Worm (Caenorhabditis elegans): ENCODE data around the gene C39E9.12.

DNA sequence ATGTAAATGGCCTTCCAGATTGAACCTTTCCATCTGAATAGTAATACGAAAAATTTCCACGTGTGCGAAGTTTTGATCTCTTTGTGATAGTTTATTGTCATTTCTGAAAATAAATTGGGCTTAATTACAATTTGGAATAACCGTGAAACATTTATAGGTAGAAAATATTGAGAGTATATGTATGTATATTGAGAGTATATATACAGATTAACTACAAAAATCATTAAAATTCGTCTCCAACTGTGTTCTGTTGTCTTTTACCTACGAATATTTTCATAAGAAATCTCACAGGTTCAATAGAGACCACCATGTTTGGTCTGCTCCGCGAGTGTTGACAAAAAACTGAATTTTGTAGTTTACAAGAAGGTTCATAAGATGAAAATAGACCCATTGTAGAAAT, 19.2 kb downstream of the C39E9.12 start, which contains the start of gene best-2:
- TF ChIP-seq zag-1 (tag; optimal IDR thresholded peaks at IDR 0.05): no peak
- TF ChIP-seq nhr-12 (tag; optimal IDR thresholded peaks at IDR 0.05): no peak
- no peak for TF ChIP-seq nhr-25 (tag; optimal IDR thresholded peaks at IDR 0.05)
- TF ChIP-seq fkh-10 (GFP tag; optimal IDR thresholded peaks at IDR 0.05): no peak
- no peak for TF ChIP-seq nhr-76 (tag; optimal IDR thresholded peaks at IDR 0.05)
